Worm (Caenorhabditis elegans) whole organism, L3 larva: Measurements from ENCODE around the gene T21H3.5.

Source experiments
- R02D3.7 ChIP-seq: fragments of 150-350 bp; optimal IDR thresholded peaks from 2 replicates; lab custom pipeline; 2014; ENCODE audit warnings: missing biosample characterization, missing genetic modification characterization
- ama-1 ChIP-seq: fragments of 150-350 bp; optimal IDR thresholded peaks from 2 replicates; lab custom pipeline; 2018
- ceh-28 ChIP-seq: fragments of 150-350 bp; optimal IDR thresholded peaks from 2 replicates; lab custom pipeline; 2014; ENCODE audit warnings: missing biosample characterization, missing genetic modification reagents, missing genetic modification characterization
- daf-12 ChIP-seq: fragments of 150-350 bp; optimal IDR thresholded peaks from 2 replicates; lab custom pipeline; 2014; ENCODE audit warnings: missing biosample characterization, missing genetic modification reagents, missing genetic modification characterization
- egl-27 ChIP-seq: sonication (generic microtip); optimal IDR thresholded peaks from 4 replicates; lab custom pipeline; 2017; ENCODE audit warnings: missing biosample characterization, missing genetic modification reagents, missing genetic modification characterization
- elt-1 ChIP-seq: fragments of 150-350 bp; optimal IDR thresholded peaks from 2 replicates; lab custom pipeline; 2014; ENCODE audit warnings: missing biosample characterization, missing genetic modification characterization
- jun-1 ChIP-seq: fragments of 150-350 bp; optimal IDR thresholded peaks from 2 replicates; lab custom pipeline; 2014; ENCODE audit warnings: missing biosample characterization, missing genetic modification reagents, missing genetic modification characterization
- mdl-1 ChIP-seq: fragments of 150-350 bp; optimal IDR thresholded peaks from 2 replicates; lab custom pipeline; 2014; ENCODE audit warnings: missing biosample characterization, missing genetic modification characterization
- nhr-12 ChIP-seq: fragments of 150-350 bp; optimal IDR thresholded peaks from 2 replicates; lab custom pipeline; 2014; ENCODE audit warnings: missing biosample characterization, missing genetic modification characterization
- nhr-23 ChIP-seq: fragments of 150-350 bp; optimal IDR thresholded peaks from 2 replicates; lab custom pipeline; 2014; ENCODE audit warnings: missing biosample characterization, missing genetic modification reagents, missing genetic modification characterization
- nhr-237 ChIP-seq: fragments of 150-350 bp; optimal IDR thresholded peaks from 2 replicates; lab custom pipeline; 2014; ENCODE audit warnings: missing biosample characterization, missing genetic modification characterization
- nhr-25 ChIP-seq: sonication (generic microtip); optimal IDR thresholded peaks from 2 replicates; lab custom pipeline; 2017; ENCODE audit warnings: missing biosample characterization, missing genetic modification characterization
- nhr-43 ChIP-seq: sonication (generic microtip); optimal IDR thresholded peaks from 2 replicates; lab custom pipeline; 2016; ENCODE audit warnings: mild to moderate bottlenecking, missing genetic modification characterization, missing compliant biosample characterization; ENCODE audit not compliant: poor library complexity, severe bottlenecking
- nhr-76 ChIP-seq: fragments of 150-350 bp; sonication (generic microtip); optimal IDR thresholded peaks from 5 replicates; lab custom pipeline; 2014; ENCODE audit warnings: missing biosample characterization, missing genetic modification characterization
- nhr-77 ChIP-seq: fragments of 150-350 bp; optimal IDR thresholded peaks from 2 replicates; lab custom pipeline; 2014; ENCODE audit warnings: missing biosample characterization, missing genetic modification characterization
- sea-2 ChIP-seq: fragments of 150-350 bp; sonication (generic microtip); optimal IDR thresholded peaks from 4 replicates; lab custom pipeline; 2014; ENCODE audit warnings: missing biosample characterization, missing genetic modification reagents, missing genetic modification characterization
- unc-62 ChIP-seq: fragments of 150-350 bp; sonication (generic microtip); optimal IDR thresholded peaks from 4 replicates; lab custom pipeline; 2014; ENCODE audit warnings: missing biosample characterization, missing genetic modification reagents, missing genetic modification characterization

The T21H3.5 gene

DNA sequence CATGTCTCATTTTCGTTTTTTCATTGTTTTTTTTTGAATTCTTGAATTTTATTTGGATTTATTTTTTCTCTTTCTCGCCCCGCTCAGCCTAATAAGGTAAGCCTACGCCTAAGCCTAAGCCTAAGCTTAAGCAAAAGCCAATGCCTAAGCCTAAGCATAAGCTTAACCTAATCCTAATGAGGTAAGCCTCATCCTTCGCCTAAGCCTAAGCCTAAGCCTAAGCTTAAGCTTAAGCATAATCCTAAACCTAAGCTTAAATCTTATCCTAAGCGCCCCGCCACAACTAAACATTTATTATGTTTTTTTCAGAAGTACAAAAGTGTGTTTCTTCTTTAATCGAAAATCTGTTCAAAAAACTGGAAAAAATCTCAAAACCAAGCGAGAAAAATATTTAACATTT lies 51.9 kb downstream of the T21H3.5 start:
- TF ChIP-seq egl-27 (tag; lab: Kevin White, UChicago) (no peak), nhr-76 (no peak), nhr-43 (tag; lab: Kevin White, UChicago) (no peak), nhr-237 (tag; lab: Kevin White, UChicago) (no peak), unc-62 (GFP tag; lab: Kevin White, UChicago) (no peak), ama-1 (lab: Kevin White, UChicago) (no peak), nhr-25 (no peak), daf-12 (tag; lab: Kevin White, UChicago) (no peak), nhr-23 (tag; lab: Kevin White, UChicago) (no peak), mdl-1 (tag; lab: Kevin White, UChicago) (no peak), jun-1 (tag; lab: Kevin White, UChicago) (no peak), ceh-28 (tag; lab: Kevin White, UChicago) (no peak), R02D3.7 (no peak), nhr-77 (tag; lab: Kevin White, UChicago) (no peak), nhr-12 (tag; lab: Kevin White, UChicago) (no peak), sea-2 (GFP tag; lab: Kevin White, UChicago) (no peak), elt-1 (tag; lab: Kevin White, UChicago) (no peak)
- TF ChIP-seq, all 47 proteins: peak for 0
